Worm (Caenorhabditis elegans): Measurements from ENCODE around the gene F46C8.1.

Gene F46C8.1

DNA sequence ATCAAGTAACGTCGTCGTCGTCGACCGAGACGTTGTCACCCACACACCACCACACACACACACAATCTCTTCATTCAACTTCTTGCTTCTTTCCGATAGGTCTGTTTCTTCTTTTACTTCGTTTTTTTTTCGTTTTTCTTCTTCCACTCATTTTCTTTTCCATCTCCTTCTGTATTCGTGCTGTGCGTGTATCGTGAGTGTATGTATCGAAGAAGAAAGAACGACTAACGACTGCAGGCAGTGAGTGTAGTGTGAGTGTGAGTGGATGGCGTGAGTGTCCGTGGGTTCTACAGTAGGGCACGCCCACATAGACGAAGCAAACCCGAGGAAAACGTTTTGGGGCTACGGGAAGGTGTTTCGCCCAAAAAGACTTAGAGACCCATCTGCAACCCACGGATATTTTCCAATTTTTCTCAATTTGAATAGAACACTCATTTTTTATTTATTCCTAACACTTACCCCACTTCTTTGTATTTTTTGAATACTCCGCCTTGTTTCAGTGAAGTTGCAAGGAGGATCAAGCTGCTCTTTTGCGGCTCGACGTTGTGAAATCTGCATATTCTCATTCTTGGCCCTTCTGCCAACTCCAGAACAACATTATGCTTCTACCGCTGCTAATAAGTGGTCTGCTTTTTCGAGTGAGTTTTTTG, 37.5 kb downstream of the F46C8.1 start, which contains the start of gene adt-2:
Gene adt-2, plus strand, starts transcription at position 600 of the 650 bp plus-strand sequence.
- TF ChIP-seq nhr-20 (tag; optimal IDR thresholded peaks at IDR 0.05), result peak; percentile 43
- TF ChIP-seq skn-1 (tag; optimal IDR thresholded peaks at IDR 0.05), result no peak
- peak in 5 of 6 experiments; percentile 6 to 74 (median 54) for TF ChIP-seq elt-3 (tag; optimal IDR thresholded peaks at IDR 0.05)
- peak; percentile 52 for TF ChIP-seq mep-1 (tag; optimal IDR thresholded peaks at IDR 0.05)
- TF ChIP-seq mdl-1 (tag; optimal IDR thresholded peaks at IDR 0.05), result peak in 1 of 2 experiments; percentile 29
- peak in 1 of 2 experiments; percentile 51 for TF ChIP-seq lin-35 (GFP tag; optimal IDR thresholded peaks at IDR 0.05)
- TF ChIP-seq nhr-77 (tag; optimal IDR thresholded peaks at IDR 0.05), result no peak
- peak; percentile 54 for TF ChIP-seq lin-14 (GFP tag; optimal IDR thresholded peaks at IDR 0.05)
- no peak for TF ChIP-seq nhr-237 (tag; optimal IDR thresholded peaks at IDR 0.05)
- no peak for TF ChIP-seq fkh-8 (tag; optimal IDR thresholded peaks at IDR 0.05)
- no peak for TF ChIP-seq xbp-1 (tag; optimal IDR thresholded peaks at IDR 0.05)
- no peak for TF ChIP-seq nhr-76 (tag; optimal IDR thresholded peaks at IDR 0.05)
- no peak for TF ChIP-seq nhr-12 (tag; optimal IDR thresholded peaks at IDR 0.05)
- no peak for TF ChIP-seq jun-1 (tag; optimal IDR thresholded peaks at IDR 0.05)
- TF ChIP-seq lsy-2 (tag; optimal IDR thresholded peaks at IDR 0.05), result peak; percentile 20 to 74
- no peak for TF ChIP-seq C04F5.9 (tag; optimal IDR thresholded peaks at IDR 0.05)
- TF ChIP-seq tbx-2 (tag; optimal IDR thresholded peaks at IDR 0.05), result peak; percentile 19
- no peak for TF ChIP-seq egl-13 (tag; optimal IDR thresholded peaks at IDR 0.05)
- no peak for TF ChIP-seq pag-3 (tag; optimal IDR thresholded peaks at IDR 0.05; ENCODE audit: borderline replicate concordance, insufficient read depth)
- TF ChIP-seq efl-3 (GFP tag; optimal IDR thresholded peaks at IDR 0.05), result no peak
- no peak for TF ChIP-seq unc-130 (tag; optimal IDR thresholded peaks at IDR 0.05)
- no peak for TF ChIP-seq tlp-1 (tag; optimal IDR thresholded peaks at IDR 0.05)
- TF ChIP-seq sptf-1 (tag; optimal IDR thresholded peaks at IDR 0.05), result no peak
- no peak for TF ChIP-seq egl-27 (tag; optimal IDR thresholded peaks at IDR 0.05)
- peak; percentile 92 for TF ChIP-seq blmp-1 (tag; optimal IDR thresholded peaks at IDR 0.05)
- no peak for TF ChIP-seq ceh-82 (tag; optimal IDR thresholded peaks at IDR 0.05)
- TF ChIP-seq nhr-85 (tag), result peak; percentile 86
- TF ChIP-seq efl-1 (optimal IDR thresholded peaks at IDR 0.05), result no peak
- TF ChIP-seq efl-1 (GFP tag; optimal IDR thresholded peaks at IDR 0.05 in 1 of 2), result peak in 1 of 2 experiments; percentile 42
- TF ChIP-seq nhr-47 (tag; optimal IDR thresholded peaks at IDR 0.05), result no peak
- TF ChIP-seq F16B12.6 (tag; optimal IDR thresholded peaks at IDR 0.05), result no peak
- no peak for TF ChIP-seq rnt-1 (tag; optimal IDR thresholded peaks at IDR 0.05)
- peak; percentile 32 for TF ChIP-seq nhr-90 (tag; optimal IDR thresholded peaks at IDR 0.05; ENCODE audit: poor library complexity)
- TF ChIP-seq unc-62 (GFP tag; optimal IDR thresholded peaks at IDR 0.05), result no peak
- TF ChIP-seq C16A3.4 (tag; optimal IDR thresholded peaks at IDR 0.05), result peak; percentile 43
- TF ChIP-seq ets-5 (GFP tag; IDR thresholded peaks at IDR 0.05), result no peak
- no peak for TF ChIP-seq ceh-88 (GFP tag; IDR thresholded peaks at IDR 0.05)
- TF ChIP-seq mef-2 (tag; optimal IDR thresholded peaks at IDR 0.05), result no peak
- TF ChIP-seq snu-23 (GFP tag; optimal IDR thresholded peaks at IDR 0.05), result peak; percentile 69
- peak; percentile 31 for TF ChIP-seq nhr-71 (tag; optimal IDR thresholded peaks at IDR 0.05)

DNA sequence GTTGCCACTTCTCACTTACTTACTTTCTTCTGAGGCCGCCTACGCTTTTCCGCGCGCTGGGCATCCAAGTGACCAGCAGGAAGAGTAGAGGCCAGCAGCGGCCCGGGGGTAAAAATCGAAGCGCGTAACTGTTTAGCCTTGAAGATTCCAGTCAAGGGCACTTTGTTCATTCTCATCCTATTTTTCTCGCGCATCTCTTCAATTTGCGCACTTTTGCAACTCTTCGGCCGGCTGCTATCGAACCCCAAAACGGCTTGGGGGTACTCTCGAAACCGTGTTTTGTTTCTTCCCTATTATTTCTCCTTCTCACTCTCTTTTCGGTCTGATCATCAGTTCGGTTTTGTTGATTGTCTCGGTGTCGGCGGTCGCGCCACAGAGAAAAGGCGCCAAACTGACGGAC, 38.3 kb downstream of the F46C8.1 start:
- no peak for TF ChIP-seq lin-13 (GFP tag; optimal IDR thresholded peaks at IDR 0.05)
- TF ChIP-seq zag-1 (tag; optimal IDR thresholded peaks at IDR 0.05), result no peak
- TF ChIP-seq grh-1 (GFP tag; IDR thresholded peaks at IDR 0.05), result no peak
- TF ChIP-seq lin-15B (tag; optimal IDR thresholded peaks at IDR 0.05), result no peak
- TF ChIP-seq ceh-88 (GFP tag; IDR thresholded peaks at IDR 0.05), result no peak
- peak; percentile 65 for TF ChIP-seq lin-14 (GFP tag; optimal IDR thresholded peaks at IDR 0.05)
- peak; percentile 68 for TF ChIP-seq blmp-1 (tag; optimal IDR thresholded peaks at IDR 0.05)
- no peak for TF ChIP-seq pax-3 (tag; optimal IDR thresholded peaks at IDR 0.05)
- peak; percentile 6 for TF ChIP-seq nhr-90 (tag; optimal IDR thresholded peaks at IDR 0.05; ENCODE audit: poor library complexity)
- no peak for TF ChIP-seq mdl-1 (tag; optimal IDR thresholded peaks at IDR 0.05)
- TF ChIP-seq snu-23 (GFP tag; optimal IDR thresholded peaks at IDR 0.05), result peak; percentile 23
- TF ChIP-seq swsn-7 (tag; optimal IDR thresholded peaks at IDR 0.05), result no peak
- TF ChIP-seq hlh-4 (tag; optimal IDR thresholded peaks at IDR 0.05), result no peak
- no peak for TF ChIP-seq Y116A8C.19 (tag; optimal IDR thresholded peaks at IDR 0.05; ENCODE audit: borderline replicate concordance)
- no peak for TF ChIP-seq ets-5 (GFP tag; IDR thresholded peaks at IDR 0.05)
- TF ChIP-seq elt-2 (tag; optimal IDR thresholded peaks at IDR 0.05), result no peak
- no peak for TF ChIP-seq fkh-4 (tag; optimal IDR thresholded peaks at IDR 0.05; ENCODE audit: borderline replicate concordance)
- TF ChIP-seq nhr-85 (tag), result peak; percentile 88
- TF ChIP-seq pqm-1 (tag; optimal IDR thresholded peaks at IDR 0.05), result no peak
- peak; percentile 54 for TF ChIP-seq nhr-20 (tag; optimal IDR thresholded peaks at IDR 0.05)
- TF ChIP-seq nhr-47 (tag; optimal IDR thresholded peaks at IDR 0.05), result peak; percentile 6
- peak; percentile 56 for TF ChIP-seq nhr-71 (tag; optimal IDR thresholded peaks at IDR 0.05)
- TF ChIP-seq elt-3 (tag; optimal IDR thresholded peaks at IDR 0.05), result peak in 1 of 6 experiments; percentile 12
- TF ChIP-seq skn-1 (tag; optimal IDR thresholded peaks at IDR 0.05), result peak; percentile 2
- peak; percentile 39 for TF ChIP-seq mep-1 (tag; optimal IDR thresholded peaks at IDR 0.05)

Data from whole organism, L1 larva.